Fruit fly (Drosophila melanogaster) whole organism, embryonic: ENCODE measurements around the gene sima.

ENCODE experiments used
- Blimp-1 ChIP-seq: fragments of 200-800 bp; sonication (Bioruptor generic); optimal IDR thresholded peaks from 3 replicates; lab custom pipeline; 2018; ENCODE audit warnings: missing biosample characterization, missing genetic modification characterization, mild to moderate bottlenecking, moderate library complexity, missing genetic modification reagents
- CG10209 ChIP-seq: fragments of 200-800 bp; sonication (Bioruptor generic); optimal IDR thresholded peaks from 3 replicates; lab custom pipeline; 2017; ENCODE audit warnings: missing biosample characterization, mild to moderate bottlenecking, missing genetic modification characterization, missing genetic modification reagents
- CG11695 ChIP-seq: fragments of 200-800 bp; sonication (Bioruptor generic); IDR thresholded peaks from 3 replicates; pipeline ENCODE4 v1.3.6; 2022; ENCODE audit warnings: missing biosample characterization, missing genetic modification characterization
- CG11696 ChIP-seq: fragments of 200-800 bp; sonication (Bioruptor generic); IDR thresholded peaks from 2 replicates; pipeline ENCODE4 v1.3.6; 2022; ENCODE audit warnings: missing biosample characterization, missing genetic modification characterization
- CG12659 ChIP-seq: fragments of 200-800 bp; sonication (Bioruptor generic); optimal IDR thresholded peaks from 3 replicates; lab custom pipeline; 2017; ENCODE audit warnings: mild to moderate bottlenecking, missing biosample characterization, missing genetic modification reagents, missing genetic modification characterization
- CG13123 ChIP-seq: fragments of 200-800 bp; sonication (Bioruptor generic); optimal IDR thresholded peaks from 2 replicates; lab custom pipeline; 2016; ENCODE audit warnings: missing biosample characterization, missing genetic modification characterization
- CG15011 ChIP-seq: fragments of 200-800 bp; sonication (Bioruptor generic); optimal IDR thresholded peaks from 3 replicates; lab custom pipeline; 2018; ENCODE audit warnings: missing biosample characterization, mild to moderate bottlenecking, missing genetic modification characterization
- CG1529 ChIP-seq: fragments of 200-800 bp; sonication (Bioruptor generic); optimal IDR thresholded peaks from 3 replicates; lab custom pipeline; 2018; ENCODE audit warnings: missing biosample characterization, missing genetic modification characterization
- CG18619 ChIP-seq: fragments of 200-800 bp; sonication (Bioruptor generic); optimal IDR thresholded peaks from 3 replicates; lab custom pipeline; 2017; ENCODE audit warnings: missing biosample characterization, mild to moderate bottlenecking, missing genetic modification characterization
- CG3281 ChIP-seq: fragments of 200-800 bp; sonication (Bioruptor generic); optimal IDR thresholded peaks from 3 replicates; lab custom pipeline; 2017; ENCODE audit warnings: missing biosample characterization, mild to moderate bottlenecking, missing genetic modification characterization
- CG43689 ChIP-seq: fragments of 200-800 bp; sonication (Bioruptor generic); IDR thresholded peaks from 2 replicates; pipeline ENCODE4 v1.3.6; 2022; ENCODE audit warnings: missing biosample characterization, missing genetic modification characterization
- CG8359 ChIP-seq: fragments of 200-800 bp; sonication (Bioruptor generic); optimal IDR thresholded peaks from 2 replicates; lab custom pipeline; 2017; ENCODE audit warnings: missing biosample characterization, mild to moderate bottlenecking, missing genetic modification characterization, borderline replicate concordance
- CG8388 ChIP-seq: fragments of 200-800 bp; sonication (Bioruptor generic); optimal IDR thresholded peaks from 2 replicates; lab custom pipeline; 2019; ENCODE audit warnings: missing biosample characterization, mild to moderate bottlenecking, missing genetic modification characterization, moderate library complexity
- CG9437 ChIP-seq: fragments of 200-800 bp; sonication (Bioruptor generic); optimal IDR thresholded peaks from 2 replicates; lab custom pipeline; 2018; ENCODE audit warnings: missing biosample characterization, mild to moderate bottlenecking, missing genetic modification characterization
- CG9876 ChIP-seq: fragments of 200-800 bp; sonication (Bioruptor generic); optimal IDR thresholded peaks from 2 replicates; lab custom pipeline; 2016; ENCODE audit warnings: missing biosample characterization, missing genetic modification characterization
- CrebB ChIP-seq: fragments of 200-800 bp; sonication (Bioruptor generic); optimal IDR thresholded peaks from 3 replicates; lab custom pipeline; 2018; ENCODE audit warnings: missing biosample characterization, mild to moderate bottlenecking, missing genetic modification characterization
- Dfd ChIP-seq, 2 experiments: fragments of >200 bp; optimal IDR thresholded peaks; 2 replicates each; lab custom pipeline; 2017; ENCODE audit warnings: missing biosample characterization in 2 of 2, missing genetic modification characterization in 2 of 2
- Doc2 ChIP-seq: fragments of 200-800 bp; sonication (Bioruptor generic); IDR thresholded peaks from 2 replicates; pipeline ENCODE4 v1.3.6; 2022; ENCODE audit warnings: missing biosample characterization, missing genetic modification characterization
- ERR ChIP-seq: fragments of 200-800 bp; sonication (Bioruptor generic); optimal IDR thresholded peaks from 2 replicates; lab custom pipeline; 2016; ENCODE audit warnings: missing biosample characterization, missing genetic modification characterization
- Eip74EF ChIP-seq, 2 experiments: fragments of 200-800 bp in 1 of 2; fragments of >200 bp in 1 of 2; sonication (Bioruptor generic) in 1 of 2; optimal IDR thresholded peaks; 2 replicates each; lab custom pipeline; 2017 to 2019; ENCODE audit warnings: missing biosample characterization in 2 of 2, missing genetic modification characterization in 2 of 2, mild to moderate bottlenecking in 1 of 2, moderate library complexity in 1 of 2
- Hmr ChIP-seq: fragments of 200-800 bp; sonication (Bioruptor generic); optimal IDR thresholded peaks from 3 replicates; lab custom pipeline; 2017; ENCODE audit warnings: mild to moderate bottlenecking, missing biosample characterization, missing genetic modification reagents, missing genetic modification characterization
- Hr51 ChIP-seq, 2 experiments: fragments of 200-800 bp; sonication (Bioruptor generic); optimal IDR thresholded peaks; 2 replicates in 1 of 2; 3 replicates in 1 of 2; lab custom pipeline; 2016 to 2018; ENCODE audit warnings: missing biosample characterization in 2 of 2, missing genetic modification characterization in 2 of 2, mild to moderate bottlenecking in 1 of 2, moderate library complexity in 1 of 2
- MTF-1 ChIP-seq: fragments of 200-800 bp; sonication (Bioruptor generic); optimal IDR thresholded peaks from 2 replicates; lab custom pipeline; 2018; ENCODE audit warnings: missing biosample characterization, mild to moderate bottlenecking, missing genetic modification characterization, borderline replicate concordance
- Myb ChIP-seq: fragments of 200-800 bp; sonication (Bioruptor generic); optimal IDR thresholded peaks from 2 replicates; lab custom pipeline; 2016; ENCODE audit warnings: missing biosample characterization, missing genetic modification characterization
- NC2β ChIP-seq: fragments of 200-800 bp; sonication (Bioruptor generic); optimal IDR thresholded peaks from 2 replicates; lab custom pipeline; 2016; ENCODE audit warnings: missing biosample characterization, missing genetic modification characterization
- NK7.1 ChIP-seq: fragments of 200-800 bp; sonication (Bioruptor generic); optimal IDR thresholded peaks from 3 replicates; lab custom pipeline; 2016; ENCODE audit warnings: missing biosample characterization, missing genetic modification characterization
- Oaz ChIP-seq: fragments of 200-800 bp; sonication (Bioruptor generic); IDR thresholded peaks from 2 replicates; pipeline ENCODE4 v1.3.6; 2022; ENCODE audit warnings: missing biosample characterization, missing genetic modification characterization
- Ptx1 ChIP-seq: fragments of 200-800 bp; sonication (Bioruptor generic); IDR thresholded peaks from 2 replicates; pipeline ENCODE4 v1.3.6; 2022; ENCODE audit warnings: missing biosample characterization, missing genetic modification characterization
- Tbp ChIP-seq: fragments of >200 bp; optimal IDR thresholded peaks from 2 replicates; lab custom pipeline; 2018; ENCODE audit warnings: missing biosample characterization, missing genetic modification characterization
- Usf ChIP-seq: fragments of 200-800 bp; sonication (Bioruptor generic); optimal IDR thresholded peaks from 2 replicates; lab custom pipeline; 2017; ENCODE audit warnings: missing genotype, missing biosample characterization, missing genetic modification characterization
- amos ChIP-seq: fragments of 200-800 bp; sonication (Bioruptor generic); IDR thresholded peaks from 2 replicates; pipeline ENCODE4 v1.3.6; 2022; ENCODE audit warnings: missing biosample characterization, missing genetic modification characterization; ENCODE audit not compliant: partially characterized antibody
- aop ChIP-seq: fragments of 200-800 bp; sonication (Bioruptor generic); IDR thresholded peaks from 2 replicates; pipeline ENCODE4 v1.3.6; 2022; ENCODE audit warnings: missing biosample characterization, missing genetic modification characterization
- en ChIP-seq: fragments of 200-800 bp; sonication (Bioruptor generic); optimal IDR thresholded peaks from 2 replicates; lab custom pipeline; 2016; ENCODE audit warnings: missing biosample characterization, missing genetic modification characterization
- fd64A ChIP-seq: fragments of 200-800 bp; sonication (Bioruptor generic); optimal IDR thresholded peaks from 3 replicates; lab custom pipeline; 2018; ENCODE audit warnings: missing biosample characterization, mild to moderate bottlenecking, missing genetic modification characterization
- fru ChIP-seq: fragments of >200 bp; optimal IDR thresholded peaks from 2 replicates; lab custom pipeline; 2017
- insv ChIP-seq, 2 experiments: fragments of 200-800 bp; sonication (Bioruptor generic); optimal IDR thresholded peaks; 3 replicates each; lab custom pipeline; 2016 to 2018; ENCODE audit warnings: missing biosample characterization in 2 of 2, missing genetic modification characterization in 2 of 2
- nerfin-1 ChIP-seq: fragments of 200-800 bp; sonication (Bioruptor generic); optimal IDR thresholded peaks from 3 replicates; lab custom pipeline; 2019; ENCODE audit warnings: missing biosample characterization, mild to moderate bottlenecking, missing genetic modification characterization, moderate library complexity
- peb ChIP-seq: fragments of 200-800 bp; sonication (Bioruptor generic); IDR thresholded peaks from 2 replicates; pipeline ENCODE4 v1.3.6; 2022; ENCODE audit warnings: missing biosample characterization, missing genetic modification characterization
- prd ChIP-seq, 3 experiments: fragments of >200 bp in 2 of 3; fragments of 200-800 bp in 1 of 3; sonication (Bioruptor generic) in 1 of 3; optimal IDR thresholded peaks in 2 of 3; IDR thresholded peaks in 1 of 3; 2 replicates in 2 of 3; 3 replicates in 1 of 3; pipeline versions ENCODE4 v1.3.6 to Lab custom; 2017 to 2022; ENCODE audit warnings: missing biosample characterization in 1 of 3, missing genetic modification characterization in 1 of 3
- pzg ChIP-seq: fragments of 200-800 bp; sonication (Bioruptor generic); optimal IDR thresholded peaks from 3 replicates; lab custom pipeline; 2018; ENCODE audit warnings: missing biosample characterization, mild to moderate bottlenecking, missing genetic modification characterization, moderate library complexity
- sd ChIP-seq: fragments of 200-800 bp; sonication (Bioruptor generic); optimal IDR thresholded peaks from 3 replicates; lab custom pipeline; 2018; ENCODE audit warnings: missing biosample characterization, mild to moderate bottlenecking, missing genetic modification characterization, moderate library complexity
- sens ChIP-seq: fragments of 200-800 bp; sonication (Bioruptor generic); peaks from one replicate; lab custom pipeline; 2016; ENCODE audit warnings: missing biosample characterization, missing genetic modification characterization
- sima ChIP-seq: fragments of 200-800 bp; sonication (Bioruptor generic); optimal IDR thresholded peaks from 2 replicates; lab custom pipeline; 2016; ENCODE audit warnings: missing biosample characterization, missing genetic modification characterization
- ssp ChIP-seq: fragments of 200-800 bp; sonication (Bioruptor generic); IDR thresholded peaks from 2 replicates; pipeline ENCODE4 v1.3.6; 2022; ENCODE audit warnings: missing biosample characterization, missing genetic modification characterization
- stwl ChIP-seq: fragments of 200-800 bp; sonication (Bioruptor generic); optimal IDR thresholded peaks from 3 replicates; lab custom pipeline; 2018; ENCODE audit warnings: missing biosample characterization, mild to moderate bottlenecking, missing genetic modification characterization, moderate library complexity
- unc-4 ChIP-seq: fragments of 200-800 bp; sonication (Bioruptor generic); IDR thresholded peaks from 2 replicates; pipeline ENCODE4 v1.3.6; 2022; ENCODE audit warnings: missing biosample characterization, missing genetic modification characterization; ENCODE audit not compliant: partially characterized antibody
- wek ChIP-seq: fragments of 200-800 bp; sonication (Bioruptor generic); optimal IDR thresholded peaks from 3 replicates; lab custom pipeline; 2018; ENCODE audit warnings: missing biosample characterization, mild to moderate bottlenecking, missing genetic modification characterization, moderate library complexity
- yki ChIP-seq: fragments of >200 bp; optimal IDR thresholded peaks from 3 replicates; lab custom pipeline; 2018

Gene sima

DNA sequence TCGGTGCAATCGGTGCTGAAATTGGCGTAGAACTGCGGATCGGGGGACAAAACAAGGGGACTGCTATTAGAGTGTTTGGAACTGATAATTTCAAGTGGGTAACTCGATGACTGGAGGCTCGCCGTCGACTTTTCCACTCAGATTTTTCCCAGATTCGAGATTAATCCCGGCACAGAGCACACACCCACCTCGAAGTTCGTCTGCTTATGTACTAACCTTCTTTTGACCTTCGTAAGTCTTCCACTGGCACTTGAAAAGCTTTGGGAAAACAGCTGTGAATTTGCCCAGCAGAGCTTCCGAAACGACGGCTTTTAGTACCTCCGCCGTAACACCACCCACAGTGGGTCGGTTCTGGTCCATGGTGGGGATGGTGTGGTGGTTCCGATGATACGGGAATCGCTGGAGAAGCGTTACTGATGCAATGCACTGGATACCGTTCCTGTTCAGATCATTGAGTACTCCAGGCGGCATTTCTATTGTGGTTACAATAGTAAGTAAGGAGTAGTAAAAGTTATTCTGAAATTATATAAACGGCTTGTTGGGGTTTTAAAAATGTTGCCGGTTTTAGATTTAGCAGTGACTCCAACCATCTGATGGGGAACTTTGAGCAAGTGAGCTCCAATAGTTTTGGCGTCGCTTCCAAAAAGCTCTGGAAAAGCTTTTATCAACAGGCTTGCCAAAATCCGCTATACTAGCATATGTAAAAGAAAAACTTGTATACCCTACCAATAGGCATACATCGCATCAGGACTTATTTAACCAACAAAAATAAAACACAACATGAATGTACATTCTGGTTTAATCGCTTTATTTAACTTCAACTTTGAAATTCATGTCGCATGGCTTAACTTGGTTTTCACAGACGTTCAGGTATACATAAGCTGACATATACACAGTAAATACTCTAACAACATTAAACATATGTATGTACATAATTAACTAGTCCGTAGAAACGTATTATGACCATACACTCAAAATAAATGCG is 76.2 kb downstream of the sima start, which contains the start of gene Tpi (continued):
- TF ChIP-seq ERR (GFP tag; lab: Kevin White, UChicago), result peak; percentile 100
- TF ChIP-seq CG12659 (GFP tag; lab: Kevin White, UChicago), result peak; percentile 26
- TF ChIP-seq unc-4 (GFP tag; lab: Robert Waterston, UW), result no peak
- no peak for TF ChIP-seq stwl (tag; lab: Kevin White, UChicago)
- no peak for TF ChIP-seq NK7.1 (GFP tag; lab: Kevin White, UChicago)
- no peak for TF ChIP-seq CG11696 (GFP tag; lab: Robert Waterston, UW)
- no peak for TF ChIP-seq Blimp-1
- 0 out of 2 replicates have a peak, but pooled peaks have one; percentile 8 for TF ChIP-seq Ptx1 (GFP tag; lab: Robert Waterston, UW)
- no peak for TF ChIP-seq CG13123 (GFP tag; lab: Kevin White, UChicago)
- TF ChIP-seq fd64A (GFP tag; lab: Kevin White, UChicago), result no peak
- TF ChIP-seq ssp (GFP tag; lab: Robert Waterston, UW), result no peak
- peak; percentile 5 for TF ChIP-seq CG9437
- peak; percentile 42 for TF ChIP-seq pzg
- no peak for TF ChIP-seq prd (optimal IDR thresholded peaks at IDR 0.05; lab: Kevin White, UChicago)
- TF ChIP-seq prd (GFP tag; IDR thresholded peaks at IDR 0.05; lab: Robert Waterston, UW), result no peak
- TF ChIP-seq yki (lab: Kevin White, UChicago), result no peak
- TF ChIP-seq CG1529 (GFP tag; lab: Kevin White, UChicago), result no peak
- no peak for TF ChIP-seq Usf
- no peak for TF ChIP-seq Dfd (GFP tag; optimal IDR thresholded peaks at IDR 0.05; lab: Kevin White, UChicago)
- TF ChIP-seq wek (GFP tag; lab: Kevin White, UChicago), result no peak
- TF ChIP-seq CG8388 (GFP tag; lab: Kevin White, UChicago), result no peak
- TF ChIP-seq Oaz, result no peak
- no peak for TF ChIP-seq CG18619
- TF ChIP-seq NC2β, result no peak
- TF ChIP-seq CG43689 (GFP tag; lab: Robert Waterston, UW), result no peak
- no peak for TF ChIP-seq Tbp (GFP tag; lab: Kevin White, UChicago)
- no peak for TF ChIP-seq CG15011 (GFP tag; lab: Kevin White, UChicago)
- TF ChIP-seq insv (GFP tag; optimal IDR thresholded peaks at IDR 0.05; lab: Kevin White, UChicago), result no peak
- peak; percentile 29 for TF ChIP-seq CG10209 (GFP tag; lab: Kevin White, UChicago)
- no peak for TF ChIP-seq fru (lab: Kevin White, UChicago)
- no peak for TF ChIP-seq CG11695 (GFP tag; lab: Robert Waterston, UW)
- TF ChIP-seq sd (tag; lab: Kevin White, UChicago), result no peak
- no peak for TF ChIP-seq sima (GFP tag; lab: Kevin White, UChicago)
- TF ChIP-seq CrebB (tag; lab: Kevin White, UChicago), result peak; percentile 31
- TF ChIP-seq sens (GFP tag; lab: Kevin White, UChicago), result peak; percentile 52
- TF ChIP-seq CG9876 (GFP tag; lab: Kevin White, UChicago), result no peak
- TF ChIP-seq CG3281 (GFP tag; lab: Kevin White, UChicago), result peak; percentile 38
- TF ChIP-seq Hr51 (GFP tag; optimal IDR thresholded peaks at IDR 0.05; lab: Kevin White, UChicago), result peak in 1 of 2 experiments; percentile 66
- TF ChIP-seq amos (GFP tag; lab: Robert Waterston, UW), result no peak
- no peak for TF ChIP-seq peb (GFP tag; lab: Robert Waterston, UW)
- no peak for TF ChIP-seq CG8359 (GFP tag; lab: Kevin White, UChicago)
- no peak for TF ChIP-seq nerfin-1 (tag; lab: Kevin White, UChicago)
- peak; percentile 82 for TF ChIP-seq Myb (GFP tag; lab: Kevin White, UChicago)
- TF ChIP-seq Eip74EF (GFP tag; optimal IDR thresholded peaks at IDR 0.05; lab: Kevin White, UChicago), result no peak
- TF ChIP-seq en (GFP tag; lab: Kevin White, UChicago), result no peak
- peak; percentile 27 for TF ChIP-seq Hmr (GFP tag; lab: Kevin White, UChicago)
- no peak for TF ChIP-seq aop
- no peak for TF ChIP-seq Doc2 (GFP tag; lab: Robert Waterston, UW)
- TF ChIP-seq MTF-1, result no peak
